Fruit fly (Drosophila melanogaster): ENCODE results near the gene fd102C.

fd102C gene

DNA sequence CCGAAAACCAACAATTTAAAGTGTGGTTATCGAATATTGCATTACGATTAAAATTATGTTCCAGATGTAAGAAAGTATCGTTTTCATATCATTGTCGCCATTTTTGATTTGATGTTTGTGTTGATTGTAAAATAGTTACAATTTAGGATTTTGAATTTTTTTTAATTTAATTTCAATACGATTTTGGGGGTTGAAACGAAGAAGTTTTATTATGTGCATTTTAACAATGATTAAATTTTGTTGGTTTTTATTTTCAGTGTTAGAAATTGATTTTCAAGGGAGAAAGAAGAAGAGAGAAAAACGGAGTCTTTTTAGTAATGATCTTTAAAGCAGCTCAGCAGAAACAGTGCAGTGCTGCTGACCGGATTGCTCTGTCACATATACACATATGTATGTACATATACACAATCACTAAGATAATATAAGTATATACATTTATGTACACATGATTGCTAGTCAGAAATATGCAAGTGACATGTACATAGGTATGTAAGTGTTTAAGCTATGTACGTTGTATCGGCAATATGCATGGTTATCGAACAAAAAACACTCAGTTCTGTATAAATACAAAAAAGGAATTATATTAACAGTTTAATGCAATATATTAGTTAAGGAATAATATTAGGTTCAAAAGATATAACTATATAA is 34.9 kb upstream of the fd102C start (continued):
- TF ChIP-seq CG11902 (GFP tag; optimal IDR thresholded peaks at IDR 0.05), result no peak
- no peak for TF ChIP-seq CG6163 (GFP tag; IDR thresholded peaks at IDR 0.05)

DNA sequence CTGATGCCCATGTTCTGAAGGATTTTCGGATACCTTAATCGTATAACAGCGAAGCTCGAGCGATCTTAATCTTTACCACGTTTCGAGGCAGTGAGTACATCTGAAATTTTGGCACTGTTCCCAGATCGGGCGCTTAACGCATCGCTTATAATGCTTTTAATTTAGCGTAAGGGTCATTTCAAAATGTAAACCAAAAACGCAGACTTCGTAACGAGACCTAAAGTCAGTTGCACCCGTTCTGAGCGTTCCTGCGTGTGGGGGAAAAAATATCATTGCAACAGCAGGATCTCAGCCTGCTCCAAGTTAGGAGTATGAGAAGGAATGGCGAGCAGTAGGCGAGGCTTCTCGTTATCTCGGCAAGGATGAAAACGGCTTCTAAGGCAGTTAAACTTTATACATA is 23.6 kb upstream of the fd102C start:
- no peak for TF ChIP-seq CG6854 (GFP tag; optimal IDR thresholded peaks at IDR 0.05)
- TF ChIP-seq CG6276 (GFP tag; optimal IDR thresholded peaks at IDR 0.05), result no peak
- no peak for TF ChIP-seq CG6163 (GFP tag; IDR thresholded peaks at IDR 0.05)
- no peak for TF ChIP-seq fd59A (GFP tag; optimal IDR thresholded peaks at IDR 0.05)

DNA sequence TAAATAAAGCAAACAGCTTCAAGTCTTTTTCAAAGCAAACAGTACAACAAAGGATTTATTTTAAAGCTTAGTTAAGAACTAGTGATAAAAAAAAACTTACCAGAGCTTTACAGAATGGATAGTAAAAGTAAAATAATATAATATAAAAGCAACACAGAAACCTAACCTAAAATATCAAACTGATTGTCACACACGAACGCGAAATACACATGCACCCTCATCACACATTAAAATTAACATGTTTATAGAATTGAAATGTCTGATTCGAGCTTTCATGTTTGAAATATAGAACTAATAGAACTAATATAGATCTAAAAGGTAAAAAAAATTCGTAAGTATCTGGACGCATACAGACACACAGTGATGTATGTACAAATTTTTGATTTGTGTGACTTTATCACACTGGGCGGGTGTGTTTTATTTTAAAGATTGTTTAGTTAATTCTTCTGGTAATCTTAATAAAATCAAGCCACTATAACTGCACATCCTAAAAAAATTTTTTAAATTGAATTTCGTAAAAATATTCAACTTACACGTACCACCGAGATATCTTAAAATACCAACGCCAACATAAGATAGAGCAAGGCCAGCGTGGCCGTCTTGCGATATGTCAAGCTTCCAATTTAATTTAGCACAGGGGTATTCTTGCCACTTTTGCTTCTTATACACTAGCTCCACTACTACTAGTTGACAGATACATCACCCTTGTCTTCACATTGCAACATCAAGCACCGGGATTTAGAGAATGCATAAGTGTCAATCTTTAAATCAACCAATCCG is 22.3 kb upstream of the fd102C start, which contains the start of gene Gyf:
Gene Gyf (minus strand): TSS at position 589 of the 780 bp plus-strand sequence.
- TF ChIP-seq eg (GFP tag; IDR thresholded peaks at IDR 0.05) (no peak), CG4318 (GFP tag; optimal IDR thresholded peaks at IDR 0.05) (no peak), Lpt (GFP tag; optimal IDR thresholded peaks at IDR 0.05) (no peak), CG11762 (GFP tag; optimal IDR thresholded peaks at IDR 0.05; ENCODE audit: insufficient read depth) (no peak), CG6276 (GFP tag; optimal IDR thresholded peaks at IDR 0.05) (no peak), net (GFP tag; optimal IDR thresholded peaks at IDR 0.05) (no peak), svp (GFP tag) (no peak), CG8119 (GFP tag; IDR thresholded peaks at IDR 0.05) (no peak), CG6854 (GFP tag; optimal IDR thresholded peaks at IDR 0.05) (peak; percentile 8), esn (GFP tag; optimal IDR thresholded peaks at IDR 0.05) (peak; percentile 1), CG32006 (GFP tag; optimal IDR thresholded peaks at IDR 0.05) (no peak), OdsH (GFP tag; optimal IDR thresholded peaks at IDR 0.05) (no peak), pdm3 (GFP tag; optimal IDR thresholded peaks at IDR 0.05) (no peak), CG8319 (GFP tag; optimal IDR thresholded peaks at IDR 0.05) (no peak), CG3032 (tag; optimal IDR thresholded peaks at IDR 0.05) (peak; percentile 42), Gug (GFP tag; IDR thresholded peaks at IDR 0.05) (no peak), CG7368 (GFP tag; optimal IDR thresholded peaks at IDR 0.05) (no peak), Smox (GFP tag; optimal IDR thresholded peaks at IDR 0.05) (no peak), CG11294 (GFP tag; IDR thresholded peaks at IDR 0.05) (no peak), ss (GFP tag; optimal IDR thresholded peaks at IDR 0.05) (no peak)

DNA sequence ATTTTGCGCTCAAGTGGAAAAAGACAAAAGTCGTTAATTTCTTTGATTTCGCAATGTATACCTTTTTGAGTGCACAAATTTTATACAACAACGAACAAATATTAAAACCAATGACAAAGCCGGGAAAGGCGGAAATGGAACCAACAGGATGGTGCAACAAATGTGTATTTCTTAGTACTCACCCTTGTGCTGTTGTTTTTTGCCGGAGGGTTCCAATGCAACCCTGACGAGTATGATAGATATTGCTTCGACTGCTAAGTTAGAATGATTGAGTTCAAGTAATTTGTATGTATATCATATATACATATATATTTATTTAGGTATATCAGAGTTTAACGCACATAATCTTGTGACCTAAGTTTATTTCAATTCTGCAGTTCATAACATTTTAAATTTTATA is 10.7 kb upstream of the fd102C start:
- no peak for TF ChIP-seq achi (GFP tag; optimal IDR thresholded peaks at IDR 0.05)

DNA sequence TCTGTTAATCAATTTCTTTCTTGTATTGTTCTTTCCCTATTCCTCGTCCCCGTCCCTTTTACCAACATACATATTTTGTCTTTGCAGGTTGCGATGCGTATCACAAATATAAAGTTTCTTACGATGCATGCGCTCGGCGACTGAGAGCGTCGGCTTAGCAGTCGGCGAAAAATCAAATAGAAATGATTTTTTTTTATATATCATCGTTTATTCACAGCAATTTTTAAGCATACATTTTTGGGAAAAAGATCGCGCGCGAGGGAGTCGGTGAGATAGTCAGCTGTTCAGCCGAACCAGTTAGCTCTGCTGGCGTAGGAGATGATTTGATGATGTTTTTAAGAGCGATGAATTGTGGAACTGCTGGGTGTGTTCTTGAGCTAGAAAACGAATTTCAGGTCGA is 9.0 kb upstream of the fd102C start:
- TF ChIP-seq Hr38 (GFP tag; optimal IDR thresholded peaks at IDR 0.05) (no peak), Sox14 (GFP tag; optimal IDR thresholded peaks at IDR 0.05) (no peak), Eip75B (GFP tag; optimal IDR thresholded peaks at IDR 0.05) (no peak), Eip93F (GFP tag; optimal IDR thresholded peaks at IDR 0.05) (no peak), CG6854 (GFP tag; optimal IDR thresholded peaks at IDR 0.05) (no peak), eg (GFP tag; IDR thresholded peaks at IDR 0.05) (no peak), CG11902 (GFP tag; optimal IDR thresholded peaks at IDR 0.05) (no peak), CG3032 (tag; optimal IDR thresholded peaks at IDR 0.05) (no peak), Sox102F (GFP tag; optimal IDR thresholded peaks at IDR 0.05) (no peak), CG7368 (GFP tag; optimal IDR thresholded peaks at IDR 0.05) (no peak), CG15336 (GFP tag; IDR thresholded peaks at IDR 0.05) (no peak), Ets21C (GFP tag; optimal IDR thresholded peaks at IDR 0.05) (no peak), Met (GFP tag; optimal IDR thresholded peaks at IDR 0.05) (no peak), fd59A (GFP tag; optimal IDR thresholded peaks at IDR 0.05) (no peak), Smox (GFP tag; optimal IDR thresholded peaks at IDR 0.05) (no peak), CG16779 (tag; optimal IDR thresholded peaks at IDR 0.05) (no peak), Sox15 (GFP tag; optimal IDR thresholded peaks at IDR 0.05) (no peak)
